Worm (Caenorhabditis elegans) whole organism, midembryonic: ENCODE measurements around the gene sucl-2.
A peak's percentile ranks its signal among the peaks of the same experiment; 100 is the strongest.

Experiments used
- T22C8.4 ChIP-seq: fragments of 200-800 bp; sonication (Bioruptor generic); IDR thresholded peaks from 2 replicates; pipeline ENCODE4 v1.3.6; 2022; ENCODE audit warnings: missing genetic modification characterization, missing compliant biosample characterization
- cog-1 ChIP-seq: sonication (generic microtip); optimal IDR thresholded peaks from 2 replicates; lab custom pipeline; 2016; ENCODE audit warnings: missing genetic modification characterization, missing compliant biosample characterization
- flt-1 ChIP-seq: fragments of 200-800 bp; sonication (Bioruptor generic); IDR thresholded peaks from 2 replicates; pipeline ENCODE4 v1.3.6; 2022; ENCODE audit warnings: missing genetic modification characterization, missing compliant biosample characterization
- klf-2 ChIP-seq: fragments of 200-800 bp; sonication (Bioruptor generic); conservative IDR thresholded peaks from 2 replicates; pipeline ENCODE4 v1.3.6; 2022; ENCODE audit warnings: missing genetic modification reagents, missing genetic modification characterization, missing compliant biosample characterization
- med-1 ChIP-seq: sonication (generic microtip); optimal IDR thresholded peaks from 2 replicates; lab custom pipeline; 2017; ENCODE audit warnings: missing genetic modification characterization, mild to moderate bottlenecking, missing compliant biosample characterization, antibody characterized with exemption, missing genetic modification reagents; ENCODE audit not compliant: insufficient read depth
- ref-1 ChIP-seq: fragments of 200-800 bp; sonication (Bioruptor generic); conservative IDR thresholded peaks from 2 replicates; pipeline ENCODE4 v1.3.6; 2022; ENCODE audit warnings: missing genetic modification reagents, missing genetic modification characterization, missing compliant biosample characterization
- tab-1 ChIP-seq: fragments of 200-800 bp; sonication (Bioruptor generic); IDR thresholded peaks from 2 replicates; pipeline ENCODE4 v1.3.6; 2022; ENCODE audit warnings: missing genetic modification characterization, missing compliant biosample characterization
- ztf-23 ChIP-seq: fragments of 200-800 bp; sonication (Bioruptor generic); IDR thresholded peaks from 2 replicates; pipeline ENCODE4 v1.3.6; 2022; ENCODE audit warnings: missing genetic modification reagents, missing genetic modification characterization, missing compliant biosample characterization
- ztf-29 ChIP-seq: fragments of 200-800 bp; sonication (Bioruptor generic); IDR thresholded peaks from 2 replicates; pipeline ENCODE4 v1.3.6; 2022; ENCODE audit warnings: missing genetic modification reagents, missing genetic modification characterization, missing compliant biosample characterization

Gene sucl-2

DNA sequence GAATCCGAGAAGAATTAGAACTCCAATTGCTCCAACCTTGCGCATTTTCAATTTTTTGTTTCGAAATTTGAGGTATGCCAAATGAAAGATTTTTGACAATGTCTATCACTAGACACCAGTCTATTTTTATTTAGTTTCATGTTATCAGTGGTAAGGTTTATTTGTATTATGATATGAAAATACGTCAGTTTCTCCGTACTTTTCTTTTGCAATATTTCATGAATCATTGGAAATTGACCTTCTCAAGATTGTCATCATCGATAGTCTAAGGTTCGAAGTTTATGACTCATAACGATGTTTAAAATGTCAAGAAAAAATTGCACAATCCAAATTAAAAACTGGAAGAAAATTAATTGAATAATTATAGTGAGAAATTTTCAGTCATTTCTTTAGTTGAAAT is 27.8 kb downstream of the sucl-2 start, which contains the start of gene clc-19:
Gene clc-19, minus strand, starts transcription at position 135 of the 400 bp plus-strand sequence.
- TF ChIP-seq T22C8.4 (GFP tag; lab: Robert Waterston, UW) (no peak), ztf-23 (GFP tag; lab: Robert Waterston, UW) (no peak), ztf-29 (GFP tag; lab: Robert Waterston, UW) (no peak), cog-1 (no peak)

DNA sequence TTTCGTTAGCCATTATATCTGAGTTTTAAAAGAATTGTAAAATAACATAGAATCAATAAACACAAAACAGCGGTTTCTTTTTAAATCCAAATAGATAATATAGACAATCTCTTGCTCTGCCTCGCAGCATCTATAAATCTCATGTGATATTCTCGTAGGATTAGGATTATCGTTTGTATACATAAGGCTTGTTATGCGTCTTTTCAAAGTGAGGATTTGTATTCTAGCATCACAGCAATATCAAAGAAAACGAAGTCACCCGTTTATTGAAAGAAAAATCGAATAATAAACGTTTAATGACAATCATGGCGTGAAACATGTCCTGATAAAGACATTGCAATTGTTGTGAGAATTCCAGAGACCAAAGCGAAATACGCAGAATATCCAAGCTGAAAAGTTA is 28.8 kb downstream of the sucl-2 start, which contains the start of the genes T24C4.3 and clc-20:
Gene T24C4.3, minus strand, starts transcription at position 101 of the 400 bp plus-strand sequence.
Gene clc-20, plus strand, starts transcription at position 211 of the 400 bp plus-strand sequence.
- TF ChIP-seq T22C8.4 (GFP tag; lab: Robert Waterston, UW) (no peak), klf-2 (no peak), flt-1 (GFP tag; lab: Robert Waterston, UW) (no peak), cog-1 (no peak), ztf-23 (GFP tag; lab: Robert Waterston, UW) (no peak)

DNA sequence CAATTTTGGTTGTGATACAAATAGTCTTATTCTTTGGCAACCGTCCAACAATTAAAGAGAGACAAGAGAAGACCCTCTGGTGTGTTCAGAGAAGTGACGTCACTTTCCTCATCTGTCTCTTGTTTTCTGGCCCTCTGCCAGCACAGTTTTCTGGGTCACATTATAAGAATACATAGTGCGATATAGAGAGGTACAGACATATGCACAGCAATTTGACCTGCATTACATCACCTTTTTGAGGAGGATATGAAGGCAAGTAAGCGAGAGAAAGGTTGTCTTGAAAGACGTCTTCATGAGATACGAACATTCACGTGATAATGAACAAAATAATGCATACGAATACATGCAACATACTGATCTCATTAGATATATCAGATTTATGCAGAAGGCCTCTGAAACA is 30.7 kb downstream of the sucl-2 start:
- TF ChIP-seq flt-1 (GFP tag; lab: Robert Waterston, UW) (no peak), ztf-23 (GFP tag; lab: Robert Waterston, UW) (no peak), ref-1 (no peak)

DNA sequence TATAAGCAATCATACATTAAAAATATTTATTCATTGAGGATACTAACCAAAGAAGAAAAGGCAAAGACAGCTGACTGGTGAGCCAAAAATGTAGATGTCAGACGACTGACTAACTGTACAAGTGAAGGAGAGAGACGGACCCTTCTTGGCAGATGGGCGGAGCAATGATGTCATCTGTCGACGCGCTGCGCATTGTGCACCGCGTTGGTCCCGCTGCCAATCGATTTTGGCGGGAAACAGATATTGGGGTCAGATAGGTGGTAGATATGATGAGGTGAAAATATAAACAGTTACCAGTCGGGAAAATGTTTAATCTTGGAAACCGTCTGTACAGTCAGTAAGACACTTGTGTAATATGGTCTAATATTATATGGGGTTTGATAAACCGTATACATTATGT is 31.3 kb downstream of the sucl-2 start, which contains the start of gene T24C4.2:
Gene T24C4.2, minus strand, starts transcription at position 101 of the 400 bp plus-strand sequence.
- TF ChIP-seq ztf-23 (GFP tag; lab: Robert Waterston, UW) (no peak), T22C8.4 (GFP tag; lab: Robert Waterston, UW) (0 out of 2 replicates have a peak, but pooled peaks have one; percentile 19)

DNA sequence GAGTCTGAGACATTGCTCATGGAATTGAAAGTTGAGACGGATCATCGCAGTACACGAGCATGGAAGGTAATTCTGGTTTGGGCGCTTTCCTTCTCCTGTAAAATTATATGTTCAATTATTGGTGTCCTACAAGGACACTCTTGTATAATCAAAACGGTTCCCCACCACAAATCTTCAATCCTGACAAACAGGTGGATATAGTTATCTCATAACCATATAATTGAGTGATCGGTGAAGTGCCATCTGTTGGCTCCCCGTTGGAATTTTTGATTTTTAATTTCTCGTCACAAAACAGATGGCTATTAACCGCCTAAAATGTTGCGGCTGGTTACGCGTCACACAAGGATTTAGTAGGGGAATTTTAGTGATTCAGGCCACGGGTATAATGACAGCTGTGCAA is 32.3 kb downstream of the sucl-2 start:
- no peak for TF ChIP-seq tab-1 (GFP tag; lab: Robert Waterston, UW)
- TF ChIP-seq cog-1: no peak
- no peak for TF ChIP-seq ref-1
- no peak for TF ChIP-seq flt-1 (GFP tag; lab: Robert Waterston, UW)
- no peak for TF ChIP-seq ztf-23 (GFP tag; lab: Robert Waterston, UW)
- TF ChIP-seq klf-2: no peak
- TF ChIP-seq ztf-29 (GFP tag; lab: Robert Waterston, UW): no peak
- no peak for TF ChIP-seq T22C8.4 (GFP tag; lab: Robert Waterston, UW)
- no peak for TF ChIP-seq med-1 (GFP tag; lab: Kevin White, UChicago)

DNA sequence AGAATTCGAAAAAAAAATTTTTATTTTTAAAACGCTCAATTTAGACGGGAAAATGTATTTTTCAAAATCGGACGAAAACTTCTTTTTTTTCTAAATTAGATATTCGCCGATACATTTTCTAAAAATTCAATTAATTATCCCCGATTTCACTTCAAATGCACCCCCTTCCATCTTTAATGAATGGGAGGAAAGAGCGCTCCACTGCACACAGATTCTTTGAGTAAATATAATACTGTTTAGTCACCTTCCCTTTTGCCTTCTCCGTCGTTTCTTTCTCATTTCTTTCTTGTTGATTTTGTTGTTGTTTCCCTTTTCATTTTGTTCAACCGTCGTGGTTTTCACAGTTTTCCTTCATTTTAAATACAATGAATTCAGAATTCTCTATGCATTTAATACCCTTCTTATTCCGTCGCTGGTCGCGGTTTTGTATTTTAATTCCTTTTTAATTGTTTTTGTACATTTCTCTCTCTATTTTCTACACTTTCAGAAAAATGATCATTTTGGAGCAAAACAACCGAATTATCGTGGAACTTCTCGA is 39.3 kb downstream of the sucl-2 start, which contains the start of gene arx-4:
Gene arx-4, plus strand, starts transcription at position 488 of the 538 bp plus-strand sequence.
- TF ChIP-seq med-1 (GFP tag; lab: Kevin White, UChicago) (no peak), flt-1 (GFP tag; lab: Robert Waterston, UW) (no peak), tab-1 (GFP tag; lab: Robert Waterston, UW) (no peak), cog-1 (no peak), ztf-29 (GFP tag; lab: Robert Waterston, UW) (no peak), T22C8.4 (GFP tag; lab: Robert Waterston, UW) (no peak), ztf-23 (GFP tag; lab: Robert Waterston, UW) (no peak), ref-1 (no peak), klf-2 (no peak)

DNA sequence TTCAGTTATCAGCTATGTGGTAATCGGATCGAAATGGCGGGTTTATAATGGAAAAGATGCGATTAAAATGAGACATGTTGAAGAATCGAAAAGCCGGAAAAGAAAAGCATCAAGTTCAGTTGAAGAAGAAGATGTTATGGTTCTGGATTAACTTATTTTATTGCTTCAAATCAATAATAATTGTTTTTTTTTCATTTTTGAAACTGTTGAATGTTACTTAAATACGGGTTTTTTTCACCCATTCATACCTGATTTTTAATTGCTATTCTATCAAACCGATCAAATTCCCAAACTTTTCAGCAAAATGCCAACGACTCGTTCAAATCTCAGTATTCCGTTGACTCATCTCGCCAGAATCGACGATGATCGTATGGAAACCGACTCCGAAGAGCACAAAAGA is 41.3 kb downstream of the sucl-2 start, which contains the start of gene exos-4.2:
Gene exos-4.2, plus strand, starts transcription at position 301 of the 400 bp plus-strand sequence.
- TF ChIP-seq med-1 (GFP tag; lab: Kevin White, UChicago) (no peak), ref-1 (no peak), klf-2 (no peak), flt-1 (GFP tag; lab: Robert Waterston, UW) (no peak), tab-1 (GFP tag; lab: Robert Waterston, UW) (no peak)

DNA sequence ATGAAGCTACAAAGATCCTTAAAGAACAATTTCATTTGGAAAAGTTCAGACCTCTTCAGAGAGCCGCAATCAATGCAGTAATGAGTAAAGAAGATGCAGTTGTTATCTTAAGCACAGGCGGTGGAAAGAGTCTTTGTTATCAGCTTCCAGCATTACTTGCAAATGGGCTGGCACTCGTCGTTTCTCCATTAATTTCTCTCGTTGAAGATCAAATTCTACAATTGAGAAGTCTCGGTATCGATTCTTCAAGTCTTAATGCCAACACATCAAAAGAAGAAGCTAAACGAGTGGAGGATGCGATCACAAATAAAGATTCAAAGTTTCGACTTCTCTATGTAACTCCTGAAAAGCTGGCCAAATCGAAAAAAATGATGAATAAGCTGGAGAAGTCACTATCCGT is 44.3 kb downstream of the sucl-2 start:
- TF ChIP-seq ref-1 (no peak), flt-1 (GFP tag; lab: Robert Waterston, UW) (no peak), ztf-23 (GFP tag; lab: Robert Waterston, UW) (no peak), med-1 (GFP tag; lab: Kevin White, UChicago) (no peak), ztf-29 (GFP tag; lab: Robert Waterston, UW) (no peak), tab-1 (GFP tag; lab: Robert Waterston, UW) (no peak), cog-1 (no peak)

DNA sequence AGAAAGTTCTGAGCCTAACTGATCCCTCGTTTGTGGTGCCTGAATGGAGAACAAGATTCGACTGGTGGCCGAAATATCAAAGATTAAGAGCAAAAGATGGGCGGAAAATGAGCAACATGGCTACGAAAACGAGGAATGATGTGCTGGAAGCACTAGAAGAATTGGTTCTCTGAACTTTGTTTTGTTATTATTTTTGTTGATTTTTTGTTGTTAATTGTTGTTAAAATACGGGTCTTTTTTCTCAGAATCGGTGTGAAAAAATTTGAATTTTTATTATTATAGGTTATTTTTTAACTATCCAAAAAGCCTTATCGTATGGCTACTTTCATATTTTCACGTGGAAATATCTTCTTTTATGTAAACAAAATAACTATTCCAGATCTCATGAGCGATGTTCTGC is 45.0 kb downstream of the sucl-2 start, which contains the start of gene K02F3.12:
Gene K02F3.12, plus strand, starts transcription at position 301 of the 400 bp plus-strand sequence.
- TF ChIP-seq ztf-29 (GFP tag; lab: Robert Waterston, UW) (no peak), klf-2 (no peak), ztf-23 (GFP tag; lab: Robert Waterston, UW) (no peak), ref-1 (no peak), flt-1 (GFP tag; lab: Robert Waterston, UW) (no peak), tab-1 (GFP tag; lab: Robert Waterston, UW) (no peak), med-1 (GFP tag; lab: Kevin White, UChicago) (no peak), cog-1 (no peak), T22C8.4 (GFP tag; lab: Robert Waterston, UW) (no peak)

DNA sequence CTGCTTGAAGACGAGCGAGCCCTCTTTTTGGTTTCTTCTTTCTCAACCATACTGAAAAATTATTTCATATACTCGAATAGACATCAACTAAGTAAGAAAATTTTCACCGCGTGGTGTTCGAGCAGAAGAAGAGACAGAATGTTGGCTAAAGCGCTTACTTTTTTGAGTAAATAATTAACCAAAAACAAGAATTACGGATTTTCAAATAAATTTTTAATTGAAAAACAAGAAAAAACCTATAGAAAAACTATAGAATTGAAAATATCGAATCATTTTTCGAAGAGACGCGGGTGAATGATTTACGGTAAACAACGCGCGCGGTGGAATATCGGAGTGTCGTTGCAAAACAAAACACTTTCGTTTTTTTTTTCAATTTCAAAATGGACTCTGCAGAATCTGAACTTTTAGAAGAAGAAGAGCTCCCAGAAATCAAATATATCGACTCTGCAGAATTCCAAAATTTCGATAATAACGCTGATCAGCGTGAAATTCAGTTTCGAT is 47.3 kb downstream of the sucl-2 start, which contains the start of the genes rnp-5 and tag-51:
Gene rnp-5, minus strand, starts transcription at position 51 of the 501 bp plus-strand sequence.
Gene tag-51, plus strand, starts transcription at position 363 of the 501 bp plus-strand sequence.
- no peak for TF ChIP-seq tab-1 (GFP tag; lab: Robert Waterston, UW)
- TF ChIP-seq ztf-29 (GFP tag; lab: Robert Waterston, UW): no peak
- no peak for TF ChIP-seq med-1 (GFP tag; lab: Kevin White, UChicago)
- TF ChIP-seq ref-1: no peak
- TF ChIP-seq klf-2: no peak
- no peak for TF ChIP-seq cog-1
- no peak for TF ChIP-seq flt-1 (GFP tag; lab: Robert Waterston, UW)
- TF ChIP-seq T22C8.4 (GFP tag; lab: Robert Waterston, UW): no peak
- TF ChIP-seq ztf-23 (GFP tag; lab: Robert Waterston, UW): no peak
